Worm (Caenorhabditis elegans) whole organism, early embryonic: ENCODE results near the gene str-136.

Experiments
- ama-1 ChIP-seq: fragments of 150-350 bp; optimal IDR thresholded peaks from 2 replicates; lab custom pipeline; 2014
- ceh-36 ChIP-seq: sonication (generic microtip); optimal IDR thresholded peaks from 2 replicates; lab custom pipeline; 2016; ENCODE audit warnings: missing genetic modification characterization, inconsistent platforms, missing compliant biosample characterization
- scrt-1 ChIP-seq: fragments of 200-800 bp; sonication (Bioruptor generic); IDR thresholded peaks from 2 replicates; pipeline ENCODE4 v1.3.6; 2022; ENCODE audit warnings: missing genetic modification characterization, missing compliant biosample characterization
- tbx-11 ChIP-seq: fragments of 200-800 bp; sonication (Bioruptor generic); IDR thresholded peaks from 2 replicates; pipeline ENCODE4 v1.3.6; 2022; ENCODE audit warnings: missing genetic modification characterization, missing compliant biosample characterization

ce11 chrV:8245457-8245856, 33.3 kb downstream of the str-136 start, which contains the start of gene C16D9.5:
- TF ChIP-seq scrt-1, result no peak
- no peak for TF ChIP-seq ama-1
- no peak for TF ChIP-seq ceh-36
- TF ChIP-seq tbx-11 (GFP tag; lab: Robert Waterston, UW), result no peak
